Worm (Caenorhabditis elegans) whole organism, early embryonic: ENCODE measurements around the gene tag-266.

ENCODE experiments used
- aly-1 ChIP-seq: sonication (generic microtip); optimal IDR thresholded peaks from 2 replicates; lab custom pipeline; 2016; ENCODE audit warnings: missing genetic modification characterization, missing compliant biosample characterization
- ama-1 ChIP-seq: fragments of 150-350 bp; optimal IDR thresholded peaks from 2 replicates; lab custom pipeline; 2014
- flt-1 ChIP-seq: fragments of 200-800 bp; sonication (Bioruptor generic); IDR thresholded peaks from 2 replicates; pipeline ENCODE4 v1.3.6; 2022; ENCODE audit warnings: missing genetic modification characterization, missing compliant biosample characterization
- pes-1 ChIP-seq: fragments of 200-800 bp; sonication (Bioruptor generic); IDR thresholded peaks from 2 replicates; pipeline ENCODE4 v1.3.6; 2022; ENCODE audit warnings: missing genetic modification reagents, missing genetic modification characterization, missing compliant biosample characterization
- tra-4 ChIP-seq: sonication (generic microtip); optimal IDR thresholded peaks from 2 replicates; lab custom pipeline; 2017; ENCODE audit warnings: missing genetic modification characterization, missing compliant biosample characterization

ce11 chrIII:658357-658756 lies 18.3 kb upstream of the tag-266 start, which contains the start of gene C09F5.1:
- no peak for TF ChIP-seq ama-1 (lab: Kevin White, UChicago)
- no peak for TF ChIP-seq pes-1 (GFP tag; lab: Robert Waterston, UW)
- TF ChIP-seq tra-4 (tag; lab: Kevin White, UChicago): no peak
- no peak for TF ChIP-seq flt-1 (GFP tag; lab: Robert Waterston, UW)
- no peak for TF ChIP-seq aly-1
